Fruit fly (Drosophila melanogaster) whole organism, pupa: Measurements from ENCODE around the gene Spn28F.

Experiments
- CG10348 ChIP-seq: fragments of 200-800 bp; sonication (Bioruptor generic); IDR thresholded peaks from 2 replicates; pipeline ENCODE4 v1.3.6; 2022; ENCODE audit warnings: missing biosample characterization, missing genetic modification characterization
- CG12605 ChIP-seq: fragments of 200-800 bp; sonication (Bioruptor generic); IDR thresholded peaks from 2 replicates; pipeline ENCODE4 v1.3.6; 2022; ENCODE audit warnings: missing biosample characterization, missing genetic modification characterization
- CG13204 ChIP-seq: fragments of 200-800 bp; sonication (Bioruptor generic); optimal IDR thresholded peaks from 2 replicates; lab custom pipeline; 2018; ENCODE audit warnings: missing biosample characterization, mild to moderate bottlenecking, missing genetic modification characterization, moderate library complexity
- CG14655 ChIP-seq: fragments of 200-800 bp; sonication (Bioruptor generic); optimal IDR thresholded peaks from 3 replicates; lab custom pipeline; 2017; ENCODE audit warnings: mild to moderate bottlenecking, missing biosample characterization, missing genetic modification reagents, missing genetic modification characterization
- CG15710 ChIP-seq: fragments of 200-800 bp; sonication (Bioruptor generic); optimal IDR thresholded peaks from 2 replicates; lab custom pipeline; 2018; ENCODE audit warnings: missing biosample characterization, mild to moderate bottlenecking, missing genetic modification characterization, moderate library complexity
- CG17806 ChIP-seq: fragments of 200-800 bp; sonication (Bioruptor generic); optimal IDR thresholded peaks from 2 replicates; lab custom pipeline; 2018; ENCODE audit warnings: missing biosample characterization, mild to moderate bottlenecking, missing genetic modification characterization, moderate library complexity
- CG32121 ChIP-seq: fragments of 200-800 bp; sonication (Bioruptor generic); IDR thresholded peaks from 2 replicates; pipeline ENCODE4 v1.3.6; 2022; ENCODE audit warnings: missing biosample characterization, missing genetic modification characterization
- CG34367 ChIP-seq: fragments of 200-800 bp; sonication (Bioruptor generic); optimal IDR thresholded peaks from 2 replicates; lab custom pipeline; 2018; ENCODE audit warnings: missing biosample characterization, mild to moderate bottlenecking, missing genetic modification characterization
- CG4496 ChIP-seq: fragments of 200-800 bp; sonication (Bioruptor generic); IDR thresholded peaks from 3 replicates; pipeline ENCODE4 v1.3.6; 2022; ENCODE audit warnings: missing biosample characterization, missing genetic modification characterization
- CG8159 ChIP-seq: fragments of 200-800 bp; sonication (Bioruptor generic); optimal IDR thresholded peaks from 3 replicates; lab custom pipeline; 2018; ENCODE audit warnings: missing biosample characterization, mild to moderate bottlenecking, missing genetic modification characterization, moderate library complexity
- CG8301 ChIP-seq: fragments of 200-800 bp; sonication (Bioruptor generic); optimal IDR thresholded peaks from 2 replicates; lab custom pipeline; 2018; ENCODE audit warnings: missing biosample characterization, mild to moderate bottlenecking, missing genetic modification characterization
- CG9948 ChIP-seq: fragments of 200-800 bp; sonication (Bioruptor generic); optimal IDR thresholded peaks from 2 replicates; lab custom pipeline; 2018; ENCODE audit warnings: missing biosample characterization, mild to moderate bottlenecking, missing genetic modification characterization, moderate library complexity
- D1 ChIP-seq: fragments of 200-800 bp; sonication (Bioruptor generic); optimal IDR thresholded peaks from 2 replicates; lab custom pipeline; 2018; ENCODE audit warnings: missing biosample characterization, mild to moderate bottlenecking, missing genetic modification characterization, moderate library complexity
- EcR ChIP-seq: fragments of 200-800 bp; sonication (Bioruptor generic); optimal IDR thresholded peaks from 3 replicates; lab custom pipeline; 2019; ENCODE audit warnings: missing biosample characterization, missing genetic modification characterization, mild to moderate bottlenecking, moderate library complexity, missing genetic modification reagents
- Ets98B ChIP-seq: fragments of 200-800 bp; sonication (Bioruptor generic); IDR thresholded peaks from 2 replicates; pipeline ENCODE4 v1.3.6; 2022; ENCODE audit warnings: missing biosample characterization, missing genetic modification characterization
- Pif1A ChIP-seq: fragments of 200-800 bp; sonication (Bioruptor generic); optimal IDR thresholded peaks from 3 replicates; lab custom pipeline; 2016; ENCODE audit warnings: missing biosample characterization, missing genetic modification characterization
- Pif1B ChIP-seq: fragments of 200-800 bp; sonication (Bioruptor generic); optimal IDR thresholded peaks from 3 replicates; lab custom pipeline; 2016; ENCODE audit warnings: missing biosample characterization, missing genetic modification characterization
- Snoo ChIP-seq: fragments of 200-800 bp; sonication (Bioruptor generic); optimal IDR thresholded peaks from 3 replicates; lab custom pipeline; 2017; ENCODE audit warnings: missing biosample characterization, mild to moderate bottlenecking, missing genetic modification characterization, inconsistent platforms
- fd96Ca ChIP-seq: fragments of 200-800 bp; sonication (Bioruptor generic); IDR thresholded peaks from 3 replicates; pipeline ENCODE4 v1.3.6; 2022; ENCODE audit warnings: missing biosample characterization, missing genetic modification characterization
- gl ChIP-seq: fragments of 200-800 bp; sonication (Bioruptor generic); optimal IDR thresholded peaks from 2 replicates; lab custom pipeline; 2018; ENCODE audit warnings: missing biosample characterization, mild to moderate bottlenecking, missing genetic modification characterization
- rn ChIP-seq: fragments of 200-800 bp; sonication (Bioruptor generic); IDR thresholded peaks from 2 replicates; pipeline ENCODE4 v1.3.6; 2022; ENCODE audit warnings: missing biosample characterization, missing genetic modification characterization

Spn28F gene

DNA sequence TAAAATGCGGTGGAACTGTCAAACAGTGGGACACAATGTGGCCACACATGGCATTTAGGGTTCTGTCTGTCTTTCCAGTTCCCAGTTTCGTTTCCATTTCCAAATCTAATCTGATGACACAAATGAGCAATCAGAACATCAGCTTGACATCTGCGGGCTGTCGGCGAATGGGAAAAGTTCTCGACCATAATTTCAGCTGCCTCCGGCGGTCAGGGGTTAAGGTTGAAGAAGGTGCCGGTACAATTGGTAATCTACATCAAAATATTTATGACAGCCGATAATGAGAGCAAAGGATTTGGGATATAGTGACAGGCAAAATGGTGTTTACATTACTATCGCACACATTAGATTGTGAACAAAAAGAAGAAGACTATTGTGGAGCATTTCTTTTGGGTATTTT is 40.3 kb upstream of the Spn28F start:
- TF ChIP-seq Pif1B (GFP tag; lab: Kevin White, UChicago): no peak
- no peak for TF ChIP-seq fd96Ca (GFP tag; lab: Robert Waterston, UW)
- no peak for TF ChIP-seq CG14655 (GFP tag; lab: Kevin White, UChicago)
- no peak for TF ChIP-seq CG34367 (tag; lab: Kevin White, UChicago)
- no peak for TF ChIP-seq gl (tag; lab: Kevin White, UChicago)
- no peak for TF ChIP-seq CG17806 (tag; lab: Kevin White, UChicago)
- no peak for TF ChIP-seq D1 (tag; lab: Kevin White, UChicago)
- TF ChIP-seq CG32121: no peak
- no peak for TF ChIP-seq Snoo (tag; lab: Kevin White, UChicago)
- no peak for TF ChIP-seq Ets98B (GFP tag; lab: Robert Waterston, UW)
- no peak for TF ChIP-seq CG8301
- no peak for TF ChIP-seq CG10348 (GFP tag; lab: Robert Waterston, UW)
- TF ChIP-seq rn (GFP tag; lab: Robert Waterston, UW): no peak
- no peak for TF ChIP-seq CG8159 (tag; lab: Kevin White, UChicago)
- TF ChIP-seq CG15710 (tag; lab: Kevin White, UChicago): no peak
- TF ChIP-seq CG12605 (GFP tag; lab: Robert Waterston, UW): no peak

- TF ChIP-seq CG10348 (GFP tag; lab: Robert Waterston, UW): no peak
- TF ChIP-seq Snoo (tag; lab: Kevin White, UChicago): no peak
- no peak for TF ChIP-seq D1 (tag; lab: Kevin White, UChicago)
- peak; percentile 90 for TF ChIP-seq EcR (GFP tag; lab: Kevin White, UChicago)
- TF ChIP-seq CG8301: no peak
- no peak for TF ChIP-seq CG12605 (GFP tag; lab: Robert Waterston, UW)
Observed at dm6 chr2L:8280225-8280624, 38.6 kb upstream of the Spn28F start.

dm6 chr2L:8279400-8280065 is 37.9 kb upstream of the Spn28F start:
- TF ChIP-seq Pif1A (GFP tag; lab: Kevin White, UChicago): peak; percentile 92
- TF ChIP-seq CG13204: peak; percentile 82
- peak; percentile 91 for TF ChIP-seq CG8301
- TF ChIP-seq CG4496 (GFP tag; lab: Robert Waterston, UW): peak; percentile 86
- peak; percentile 94 for TF ChIP-seq CG14655 (GFP tag; lab: Kevin White, UChicago)
- TF ChIP-seq CG9948: peak; percentile 92
- TF ChIP-seq CG17806 (tag; lab: Kevin White, UChicago): peak; percentile 94
- TF ChIP-seq EcR (GFP tag; lab: Kevin White, UChicago): peak; percentile 72
- peak; percentile 92 for TF ChIP-seq Snoo (tag; lab: Kevin White, UChicago)
- peak; percentile 91 for TF ChIP-seq CG15710 (tag; lab: Kevin White, UChicago)
- TF ChIP-seq fd96Ca (GFP tag; lab: Robert Waterston, UW): peak; percentile 85
- peak; percentile 77; the same call in 1 of the 2 replicates for TF ChIP-seq CG12605 (GFP tag; lab: Robert Waterston, UW)
- peak; percentile 88 for TF ChIP-seq gl (tag; lab: Kevin White, UChicago)
- TF ChIP-seq CG8159 (tag; lab: Kevin White, UChicago): peak; percentile 93
- peak; percentile 66 for TF ChIP-seq D1 (tag; lab: Kevin White, UChicago)
- TF ChIP-seq CG34367 (tag; lab: Kevin White, UChicago): peak; percentile 93
- no peak for TF ChIP-seq CG32121
- peak; percentile 77 for TF ChIP-seq Ets98B (GFP tag; lab: Robert Waterston, UW)
- no peak for TF ChIP-seq CG10348 (GFP tag; lab: Robert Waterston, UW)
- peak; percentile 60; the same call in 1 of the 2 replicates for TF ChIP-seq rn (GFP tag; lab: Robert Waterston, UW)
- TF ChIP-seq Pif1B (GFP tag; lab: Kevin White, UChicago): peak; percentile 92

DNA sequence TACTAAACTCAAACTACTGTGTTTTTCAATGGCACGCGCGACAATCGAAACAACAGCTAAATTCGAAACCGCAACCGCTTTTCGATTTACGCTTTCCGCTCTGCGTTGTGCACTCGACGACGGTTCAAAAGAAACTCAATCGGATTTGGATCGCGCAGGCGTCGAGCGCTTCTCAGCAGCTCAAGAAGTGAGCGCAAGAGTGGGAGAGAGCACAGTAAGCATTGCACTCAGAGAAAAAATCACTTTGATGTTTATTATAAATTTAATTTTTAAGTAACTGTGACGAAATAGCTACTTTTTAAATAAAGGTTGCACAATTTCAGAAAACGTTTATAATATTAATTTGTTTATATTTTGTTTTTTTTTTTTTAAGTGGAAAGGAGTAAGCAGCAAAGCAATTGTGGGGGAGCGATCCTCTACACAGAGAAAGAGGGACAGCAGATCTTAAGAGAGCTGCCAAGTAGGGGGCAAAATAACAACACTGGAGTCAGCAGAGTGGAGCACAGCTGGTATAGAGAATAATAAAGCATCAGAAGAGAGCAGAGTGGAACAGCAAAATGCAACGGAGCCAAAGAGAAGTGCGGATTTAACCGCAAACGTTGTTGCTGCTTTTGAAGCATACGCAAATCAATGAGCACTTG is 36.1 kb upstream of the Spn28F start:
- TF ChIP-seq gl (tag; lab: Kevin White, UChicago): peak; percentile 93
- peak; percentile 92 for TF ChIP-seq CG13204
- peak; percentile 98 for TF ChIP-seq CG8159 (tag; lab: Kevin White, UChicago)
- TF ChIP-seq D1 (tag; lab: Kevin White, UChicago): peak; percentile 98
- peak; percentile 99 for TF ChIP-seq CG4496 (GFP tag; lab: Robert Waterston, UW)
- peak; percentile 98 for TF ChIP-seq CG15710 (tag; lab: Kevin White, UChicago)
- peak; percentile 99 for TF ChIP-seq rn (GFP tag; lab: Robert Waterston, UW)
- TF ChIP-seq CG34367 (tag; lab: Kevin White, UChicago): peak; percentile 97
- TF ChIP-seq CG10348 (GFP tag; lab: Robert Waterston, UW): peak; percentile 93
- peak; percentile 100 for TF ChIP-seq CG32121
- peak; percentile 99 for TF ChIP-seq CG14655 (GFP tag; lab: Kevin White, UChicago)
- peak; percentile 100 for TF ChIP-seq CG12605 (GFP tag; lab: Robert Waterston, UW)
- peak; percentile 98 for TF ChIP-seq CG9948
- peak; percentile 100 for TF ChIP-seq Pif1B (GFP tag; lab: Kevin White, UChicago)
- peak; percentile 99 for TF ChIP-seq Ets98B (GFP tag; lab: Robert Waterston, UW)
- TF ChIP-seq EcR (GFP tag; lab: Kevin White, UChicago): peak; percentile 81
- TF ChIP-seq Snoo (tag; lab: Kevin White, UChicago): peak; percentile 99
- peak; percentile 98 for TF ChIP-seq fd96Ca (GFP tag; lab: Robert Waterston, UW)
- peak; percentile 99 for TF ChIP-seq Pif1A (GFP tag; lab: Kevin White, UChicago)
- TF ChIP-seq CG8301: peak; percentile 98
- peak; percentile 99 for TF ChIP-seq CG17806 (tag; lab: Kevin White, UChicago)

DNA sequence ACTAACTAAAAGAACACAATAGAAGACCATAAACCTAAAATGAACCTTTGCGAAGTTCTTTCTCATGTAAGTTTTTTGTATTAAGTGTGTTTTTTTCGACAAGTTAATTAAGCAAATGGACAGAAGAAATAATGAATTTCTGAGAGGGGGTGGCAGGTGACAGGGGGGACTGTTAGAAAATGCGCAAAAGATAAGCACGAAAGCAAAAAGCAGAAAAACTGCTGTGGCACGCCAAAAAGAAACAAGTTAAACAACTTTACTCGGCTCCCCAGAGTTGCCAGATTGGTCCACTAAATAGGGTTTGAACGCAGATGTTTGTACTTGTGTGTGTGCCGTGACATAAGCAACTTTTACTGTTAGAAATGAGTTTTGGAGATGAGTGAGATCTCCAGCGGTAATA is 35.3 kb upstream of the Spn28F start:
- TF ChIP-seq CG32121: no peak
- TF ChIP-seq CG4496 (GFP tag; lab: Robert Waterston, UW): no peak
- TF ChIP-seq CG10348 (GFP tag; lab: Robert Waterston, UW): no peak
- no peak for TF ChIP-seq CG8301
- no peak for TF ChIP-seq CG12605 (GFP tag; lab: Robert Waterston, UW)
- TF ChIP-seq CG34367 (tag; lab: Kevin White, UChicago): no peak
- TF ChIP-seq CG9948: no peak
- TF ChIP-seq D1 (tag; lab: Kevin White, UChicago): no peak
- no peak for TF ChIP-seq gl (tag; lab: Kevin White, UChicago)
- TF ChIP-seq fd96Ca (GFP tag; lab: Robert Waterston, UW): no peak
- no peak for TF ChIP-seq CG14655 (GFP tag; lab: Kevin White, UChicago)
- no peak for TF ChIP-seq Snoo (tag; lab: Kevin White, UChicago)
- no peak for TF ChIP-seq rn (GFP tag; lab: Robert Waterston, UW)
- no peak for TF ChIP-seq CG13204
- no peak for TF ChIP-seq CG17806 (tag; lab: Kevin White, UChicago)
- TF ChIP-seq Pif1B (GFP tag; lab: Kevin White, UChicago): no peak
